3 fruit fly cellular contexts compared by ENCODE assay signal in the genomic region with DNA sequence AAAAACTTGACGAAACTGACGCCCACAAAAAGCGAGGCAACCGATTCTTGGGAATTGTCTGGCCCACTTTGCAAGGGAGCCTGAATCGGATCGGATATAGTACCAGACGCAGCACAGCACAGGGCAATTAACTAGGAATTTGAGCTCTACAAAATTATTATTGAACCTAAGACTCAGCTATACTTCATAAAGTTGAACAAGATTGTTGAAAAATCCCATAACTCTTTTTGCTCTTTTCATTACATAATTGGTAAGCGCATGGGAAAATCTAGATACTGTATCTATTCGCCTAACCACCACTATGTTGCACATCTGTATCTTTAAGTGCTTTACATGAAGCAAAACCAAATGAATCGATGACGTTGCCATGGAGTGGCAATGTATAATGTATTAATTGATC.
TF ChIP-seq lines count a peak whose summit lies in the region.

No protein-coding gene starts in this region.

TF ChIP-seq in whole organism, embryonic, 481 proteins besides CTCF, POLR2A, EP300 and RAD21 (continued from another document and continues in another):
- TF ChIP-seq sisA (GFP tag; IDR thresholded peaks at IDR 0.05; lab: Robert Waterston, UW) (peak; percentile 66), CoRest (tag; optimal IDR thresholded peaks at IDR 0.05; lab: Kevin White, UChicago) (peak; percentile 75), CG7556 (GFP tag; optimal IDR thresholded peaks at IDR 0.05; lab: Kevin White, UChicago) (peak; percentile 61), CG4730 (GFP tag; IDR thresholded peaks at IDR 0.05; lab: Robert Waterston, UW) (peak; percentile 58), YL-1 (GFP tag; optimal IDR thresholded peaks at IDR 0.05; lab: Kevin White, UChicago) (no peak), Dad (GFP tag; optimal IDR thresholded peaks at IDR 0.05; lab: Kevin White, UChicago) (peak; percentile 35), croc (GFP tag; conservative IDR thresholded peaks at IDR 0.05; lab: Robert Waterston, UW) (peak; percentile 69; the same call in 2 of the 3 replicates), sima (GFP tag; optimal IDR thresholded peaks at IDR 0.05; lab: Kevin White, UChicago) (no peak), exex (tag; optimal IDR thresholded peaks at IDR 0.05; lab: Kevin White, UChicago) (no peak), bsh (GFP tag; optimal IDR thresholded peaks at IDR 0.05; lab: Kevin White, UChicago) (peak; percentile 76 to 89), Awh (GFP tag; IDR thresholded peaks at IDR 0.05; lab: Robert Waterston, UW) (peak; percentile 74), en (GFP tag; optimal IDR thresholded peaks at IDR 0.05; lab: Kevin White, UChicago) (peak; percentile 58), Hmr (GFP tag; optimal IDR thresholded peaks at IDR 0.05; lab: Kevin White, UChicago) (peak; percentile 42), ftz-f1 (GFP tag; optimal IDR thresholded peaks at IDR 0.05; lab: Kevin White, UChicago) (no peak), CG16863 (GFP tag; optimal IDR thresholded peaks at IDR 0.05; lab: Kevin White, UChicago) (peak; percentile 62), CG12104 (GFP tag; optimal IDR thresholded peaks at IDR 0.05; lab: Kevin White, UChicago) (peak; percentile 30), CG15696 (tag; optimal IDR thresholded peaks at IDR 0.05; lab: Kevin White, UChicago) (no peak), tll (GFP tag; optimal IDR thresholded peaks at IDR 0.05; lab: Kevin White, UChicago) (no peak), Trl (optimal IDR thresholded peaks at IDR 0.05; lab: Kevin White, UChicago) (no peak), Trl (GFP tag; optimal IDR thresholded peaks at IDR 0.05; lab: Kevin White, UChicago) (peak; percentile 65), nerfin-1 (tag; optimal IDR thresholded peaks at IDR 0.05; lab: Kevin White, UChicago) (peak; percentile 62), CG3838 (GFP tag; optimal IDR thresholded peaks at IDR 0.05; lab: Kevin White, UChicago) (no peak), mirr (GFP tag; optimal IDR thresholded peaks at IDR 0.05; lab: Kevin White, UChicago) (no peak), CG9876 (GFP tag; optimal IDR thresholded peaks at IDR 0.05; lab: Kevin White, UChicago) (no peak), CG7928 (GFP tag; optimal IDR thresholded peaks at IDR 0.05; lab: Kevin White, UChicago) (no peak), Adf1 (GFP tag; IDR thresholded peaks at IDR 0.05; lab: Robert Waterston, UW) (no peak), CG15514 (GFP tag; optimal IDR thresholded peaks at IDR 0.05; lab: Kevin White, UChicago) (peak; percentile 22), psq (GFP tag; optimal IDR thresholded peaks at IDR 0.05; lab: Kevin White, UChicago) (no peak), Six4 (GFP tag; optimal IDR thresholded peaks at IDR 0.05; lab: Kevin White, UChicago) (peak; percentile 57), Dll (GFP tag; IDR thresholded peaks at IDR 0.05; lab: Robert Waterston, UW; ENCODE audit: partially characterized antibody) (no peak), CG11723 (GFP tag; optimal IDR thresholded peaks at IDR 0.05; lab: Kevin White, UChicago) (peak; percentile 55), Max (GFP tag; optimal IDR thresholded peaks at IDR 0.05; lab: Kevin White, UChicago) (peak; percentile 27), Sin3A (optimal IDR thresholded peaks at IDR 0.05; lab: Kevin White, UChicago) (no peak), CG34422 (GFP tag; IDR thresholded peaks at IDR 0.05; lab: Robert Waterston, UW) (peak; percentile 61; the same call in 1 of the 3 replicates), Blimp-1 (GFP tag; optimal IDR thresholded peaks at IDR 0.05; lab: Kevin White, UChicago) (peak; percentile 81), CG8359 (GFP tag; optimal IDR thresholded peaks at IDR 0.05; lab: Kevin White, UChicago; ENCODE audit: borderline replicate concordance) (peak; percentile 25), CG33213 (GFP tag; optimal IDR thresholded peaks at IDR 0.05; lab: Kevin White, UChicago) (peak; percentile 62), CG1529 (GFP tag; optimal IDR thresholded peaks at IDR 0.05; lab: Kevin White, UChicago) (peak; percentile 77), cato (GFP tag; optimal IDR thresholded peaks at IDR 0.05; lab: Kevin White, UChicago; ENCODE audit: borderline replicate concordance) (peak; percentile 59), CG3995 (GFP tag; optimal IDR thresholded peaks at IDR 0.05; lab: Kevin White, UChicago) (no peak), CG3065 (GFP tag; optimal IDR thresholded peaks at IDR 0.05; lab: Kevin White, UChicago) (peak; percentile 9), Mrtf (GFP tag; IDR thresholded peaks at IDR 0.05; lab: Robert Waterston, UW) (peak; percentile 67)

TF ChIP-seq in whole organism, prepupa, 60 proteins besides CTCF, POLR2A, EP300 and RAD21 (continued from another document):
- TF ChIP-seq CG6163 (GFP tag; IDR thresholded peaks at IDR 0.05; lab: Robert Waterston, UW): peak; percentile 90
- peak; percentile 58 for TF ChIP-seq CG31627 (GFP tag; optimal IDR thresholded peaks at IDR 0.05; lab: Kevin White, UChicago)
- peak; percentile 84 to 87 for TF ChIP-seq ss (GFP tag; optimal IDR thresholded peaks at IDR 0.05; lab: Kevin White, UChicago)
- TF ChIP-seq CG11902 (GFP tag; optimal IDR thresholded peaks at IDR 0.05; lab: Kevin White, UChicago): peak; percentile 57
- TF ChIP-seq salr (GFP tag; optimal IDR thresholded peaks at IDR 0.05; lab: Kevin White, UChicago): peak; percentile 68 to 75
- TF ChIP-seq Sox102F (GFP tag; optimal IDR thresholded peaks at IDR 0.05; lab: Kevin White, UChicago): peak; percentile 49
- peak; percentile 63 for TF ChIP-seq cyc (GFP tag; optimal IDR thresholded peaks at IDR 0.05; lab: Kevin White, UChicago)
- peak; percentile 84 for TF ChIP-seq OdsH (GFP tag; optimal IDR thresholded peaks at IDR 0.05; lab: Kevin White, UChicago)
- TF ChIP-seq CG3919 (GFP tag; optimal IDR thresholded peaks at IDR 0.05; lab: Kevin White, UChicago): peak; percentile 86
- no peak for TF ChIP-seq Eip93F (GFP tag; optimal IDR thresholded peaks at IDR 0.05; lab: Kevin White, UChicago)
- TF ChIP-seq CG6854 (GFP tag; optimal IDR thresholded peaks at IDR 0.05; lab: Kevin White, UChicago): no peak
- peak; percentile 81 for TF ChIP-seq CG6276 (GFP tag; optimal IDR thresholded peaks at IDR 0.05; lab: Kevin White, UChicago)
- TF ChIP-seq CG11762 (GFP tag; optimal IDR thresholded peaks at IDR 0.05; lab: Kevin White, UChicago; ENCODE audit: insufficient read depth): peak; percentile 79
- TF ChIP-seq Hr39 (GFP tag; optimal IDR thresholded peaks at IDR 0.05; lab: Kevin White, UChicago): peak; percentile 57
- peak; percentile 78 for TF ChIP-seq CG11294 (GFP tag; IDR thresholded peaks at IDR 0.05; lab: Robert Waterston, UW)
- TF ChIP-seq Smox (GFP tag; optimal IDR thresholded peaks at IDR 0.05; lab: Kevin White, UChicago): peak; percentile 52
- TF ChIP-seq CG10669 (GFP tag; optimal IDR thresholded peaks at IDR 0.05; lab: Kevin White, UChicago): peak; percentile 89
- TF ChIP-seq esn (GFP tag; optimal IDR thresholded peaks at IDR 0.05; lab: Kevin White, UChicago): peak; percentile 62
- peak; percentile 85 for TF ChIP-seq net (GFP tag; optimal IDR thresholded peaks at IDR 0.05; lab: Kevin White, UChicago)
- TF ChIP-seq CG15336 (GFP tag; IDR thresholded peaks at IDR 0.05; lab: Robert Waterston, UW): peak; percentile 87
- no peak for TF ChIP-seq Blimp-1 (GFP tag; optimal IDR thresholded peaks at IDR 0.05; lab: Kevin White, UChicago)
- peak; percentile 46 for TF ChIP-seq dac (GFP tag; optimal IDR thresholded peaks at IDR 0.05; lab: Kevin White, UChicago)
- peak; percentile 87 for TF ChIP-seq pdm3 (GFP tag; optimal IDR thresholded peaks at IDR 0.05; lab: Kevin White, UChicago)
- TF ChIP-seq CG1621 (tag; optimal IDR thresholded peaks at IDR 0.05; lab: Kevin White, UChicago): peak; percentile 87
- TF ChIP-seq Hr4 (GFP tag; optimal IDR thresholded peaks at IDR 0.05; lab: Kevin White, UChicago): peak; percentile 86
- peak; percentile 83 for TF ChIP-seq CG6808 (GFP tag; optimal IDR thresholded peaks at IDR 0.05; lab: Kevin White, UChicago)
- TF ChIP-seq CG4318 (GFP tag; optimal IDR thresholded peaks at IDR 0.05; lab: Kevin White, UChicago): peak; percentile 62
- peak; percentile 73 for TF ChIP-seq topi (GFP tag; optimal IDR thresholded peaks at IDR 0.05; lab: Kevin White, UChicago)
- peak; percentile 86 for TF ChIP-seq Gug (GFP tag; IDR thresholded peaks at IDR 0.05; lab: Robert Waterston, UW)
- TF ChIP-seq CG16779 (tag; optimal IDR thresholded peaks at IDR 0.05; lab: Kevin White, UChicago): peak; percentile 75
- TF ChIP-seq CG8632 (GFP tag; optimal IDR thresholded peaks at IDR 0.05; lab: Kevin White, UChicago): peak; percentile 78
- peak; percentile 66 for TF ChIP-seq CG8319 (GFP tag; optimal IDR thresholded peaks at IDR 0.05; lab: Kevin White, UChicago)
- no peak for TF ChIP-seq vri (GFP tag; optimal IDR thresholded peaks at IDR 0.05; lab: Kevin White, UChicago)
- TF ChIP-seq fkh (GFP tag; optimal IDR thresholded peaks at IDR 0.05; lab: Kevin White, UChicago): no peak
- TF ChIP-seq CG9139 (GFP tag; optimal IDR thresholded peaks at IDR 0.05; lab: Kevin White, UChicago): peak; percentile 74
- TF ChIP-seq CG8119 (GFP tag; IDR thresholded peaks at IDR 0.05; lab: Robert Waterston, UW): peak; percentile 89
- TF ChIP-seq Lpt (GFP tag; optimal IDR thresholded peaks at IDR 0.05; lab: Kevin White, UChicago): peak; percentile 85
- peak; percentile 96 for TF ChIP-seq Eip78C (GFP tag; lab: Kevin White, UChicago)
- peak; percentile 62 for TF ChIP-seq Sox15 (GFP tag; optimal IDR thresholded peaks at IDR 0.05; lab: Kevin White, UChicago)
- peak; percentile 81 for TF ChIP-seq CG10631 (GFP tag; optimal IDR thresholded peaks at IDR 0.05; lab: Kevin White, UChicago)

TF ChIP-seq in whole organism, wandering third instar larva, 38 proteins besides CTCF, POLR2A, EP300 and RAD21 (continued from another document):
- peak in 1 of 2 experiments; percentile 38 for TF ChIP-seq foxo (GFP tag; optimal IDR thresholded peaks at IDR 0.05; lab: Kevin White, UChicago)
- no peak for TF ChIP-seq Dfd (GFP tag; optimal IDR thresholded peaks at IDR 0.05; lab: Kevin White, UChicago)
- peak; percentile 15 for TF ChIP-seq br (GFP tag; optimal IDR thresholded peaks at IDR 0.05; lab: Kevin White, UChicago)
- TF ChIP-seq CG9705 (GFP tag; optimal IDR thresholded peaks at IDR 0.05; lab: Kevin White, UChicago): no peak
- TF ChIP-seq dsf (GFP tag; optimal IDR thresholded peaks at IDR 0.05; lab: Kevin White, UChicago; ENCODE audit: borderline replicate concordance): no peak
- peak; percentile 27 for TF ChIP-seq ey (GFP tag; optimal IDR thresholded peaks at IDR 0.05; lab: Kevin White, UChicago)
- no peak for TF ChIP-seq lola (GFP tag; optimal IDR thresholded peaks at IDR 0.05; lab: Kevin White, UChicago)
